Fruit fly (Drosophila melanogaster) whole organism, embryonic: ENCODE results near the gene TTLL4B.
A peak's percentile ranks its signal among the peaks of the same experiment; 100 is the strongest.

Source experiments
- ATbp ChIP-seq: fragments of 200-800 bp; sonication (Bioruptor generic); optimal IDR thresholded peaks from 2 replicates; lab custom pipeline; 2017; ENCODE audit warnings: missing biosample characterization, mild to moderate bottlenecking, missing genetic modification characterization, missing genetic modification reagents
- CG10654 ChIP-seq: fragments of 200-800 bp; sonication (Bioruptor generic); optimal IDR thresholded peaks from 2 replicates; lab custom pipeline; 2016; ENCODE audit warnings: missing biosample characterization, missing genetic modification characterization
- CG11695 ChIP-seq: fragments of 200-800 bp; sonication (Bioruptor generic); IDR thresholded peaks from 3 replicates; pipeline ENCODE4 v1.3.6; 2022; ENCODE audit warnings: missing biosample characterization, missing genetic modification characterization
- CG1233 ChIP-seq: fragments of 200-800 bp; sonication (Bioruptor generic); optimal IDR thresholded peaks from 4 replicates; lab custom pipeline; 2018; ENCODE audit warnings: missing biosample characterization, mild to moderate bottlenecking, missing genetic modification characterization
- CG1602 ChIP-seq: fragments of 200-800 bp; sonication (Bioruptor generic); optimal IDR thresholded peaks from 3 replicates; lab custom pipeline; 2016; ENCODE audit warnings: missing biosample characterization, missing genetic modification characterization
- CG1647 ChIP-seq: fragments of 200-800 bp; sonication (Bioruptor generic); optimal IDR thresholded peaks from 3 replicates; lab custom pipeline; 2016; ENCODE audit warnings: missing biosample characterization, missing genetic modification characterization
- CG16863 ChIP-seq: fragments of 200-800 bp; sonication (Bioruptor generic); optimal IDR thresholded peaks from 3 replicates; lab custom pipeline; 2016; ENCODE audit warnings: missing biosample characterization, missing genetic modification characterization
- CG17385 ChIP-seq: fragments of 200-800 bp; sonication (Bioruptor generic); optimal IDR thresholded peaks from 3 replicates; lab custom pipeline; 2018; ENCODE audit warnings: missing biosample characterization, mild to moderate bottlenecking, missing genetic modification characterization
- CG2678 ChIP-seq: fragments of 200-800 bp; sonication (Bioruptor generic); optimal IDR thresholded peaks from 3 replicates; lab custom pipeline; 2019; ENCODE audit warnings: missing biosample characterization, mild to moderate bottlenecking, missing genetic modification characterization, moderate library complexity
- CG31388 ChIP-seq: fragments of 200-800 bp; sonication (Bioruptor generic); optimal IDR thresholded peaks from 2 replicates; lab custom pipeline; 2016; ENCODE audit warnings: missing biosample characterization, missing genetic modification characterization
- CG3726 ChIP-seq: fragments of 200-800 bp; sonication (Bioruptor generic); IDR thresholded peaks from 3 replicates; pipeline ENCODE4, ENCODE4 v1.3.6; 2022; ENCODE audit warnings: missing biosample characterization, missing genetic modification characterization
- CG4820 ChIP-seq: fragments of 200-800 bp; sonication (Bioruptor generic); optimal IDR thresholded peaks from 3 replicates; lab custom pipeline; 2016; ENCODE audit warnings: missing biosample characterization, missing genetic modification characterization
- CG8281 ChIP-seq: fragments of 200-800 bp; sonication (Bioruptor generic); optimal IDR thresholded peaks from 2 replicates; lab custom pipeline; 2018; ENCODE audit warnings: missing biosample characterization, mild to moderate bottlenecking, missing genetic modification characterization, moderate library complexity
- CG8765 ChIP-seq: fragments of 200-800 bp; sonication (Bioruptor generic); IDR thresholded peaks from 2 replicates; pipeline ENCODE4 v1.3.6; 2022; ENCODE audit warnings: missing biosample characterization, missing genetic modification characterization
- CG9932 ChIP-seq: fragments of 200-800 bp; sonication (Bioruptor generic); IDR thresholded peaks from 2 replicates; pipeline ENCODE4 v1.3.6; 2022; ENCODE audit warnings: missing biosample characterization, missing genetic modification characterization
- CTCF ChIP-seq: fragments of 200-800 bp; sonication (Bioruptor generic); optimal IDR thresholded peaks from 2 replicates; lab custom pipeline; 2017; ENCODE audit warnings: missing biosample characterization, mild to moderate bottlenecking, missing genetic modification characterization, moderate library complexity
- CoRest ChIP-seq: fragments of 200-800 bp; sonication (Bioruptor generic); optimal IDR thresholded peaks from 3 replicates; lab custom pipeline; 2018; ENCODE audit warnings: missing biosample characterization, mild to moderate bottlenecking, missing genetic modification characterization, moderate library complexity
- Dll ChIP-seq: fragments of 200-800 bp; sonication (Bioruptor generic); IDR thresholded peaks from 4 replicates; pipeline ENCODE4 v1.3.6; 2022; ENCODE audit warnings: missing biosample characterization, missing genetic modification characterization; ENCODE audit not compliant: partially characterized antibody
- Ets65A ChIP-seq: fragments of 200-800 bp; sonication (Bioruptor generic); peaks from one replicate; lab custom pipeline; 2016; ENCODE audit warnings: missing biosample characterization, missing genetic modification characterization
- Hr39 ChIP-seq: fragments of >200 bp; optimal IDR thresholded peaks from 2 replicates; lab custom pipeline; 2017
- Lhr ChIP-seq: fragments of 200-800 bp; sonication (Bioruptor generic); optimal IDR thresholded peaks from 3 replicates; lab custom pipeline; 2017; ENCODE audit warnings: mild to moderate bottlenecking, missing biosample characterization, missing genetic modification reagents, missing genetic modification characterization
- NC2β ChIP-seq: fragments of 200-800 bp; sonication (Bioruptor generic); optimal IDR thresholded peaks from 2 replicates; lab custom pipeline; 2016; ENCODE audit warnings: missing biosample characterization, missing genetic modification characterization
- Nf-YB ChIP-seq: fragments of 200-800 bp; sonication (Bioruptor generic); optimal IDR thresholded peaks from 3 replicates; lab custom pipeline; 2019; ENCODE audit warnings: missing biosample characterization, mild to moderate bottlenecking, missing genetic modification characterization, moderate library complexity
- NfI ChIP-seq: fragments of 200-800 bp; sonication (Bioruptor generic); optimal IDR thresholded peaks from 3 replicates; lab custom pipeline; 2018; ENCODE audit warnings: missing biosample characterization, mild to moderate bottlenecking, missing genetic modification characterization, moderate library complexity
- Sox100B ChIP-seq: fragments of 200-800 bp; sonication (Bioruptor generic); optimal IDR thresholded peaks from 3 replicates; lab custom pipeline; 2018; ENCODE audit warnings: missing biosample characterization, mild to moderate bottlenecking, missing genetic modification characterization
- Taf1 ChIP-seq: fragments of 200-800 bp; sonication (Bioruptor generic); IDR thresholded peaks from 2 replicates; pipeline ENCODE4 v1.3.6; 2022; ENCODE audit warnings: missing biosample characterization, missing genetic modification characterization
- bcd ChIP-seq: fragments of 200-800 bp; sonication (Bioruptor generic); optimal IDR thresholded peaks from 2 replicates; lab custom pipeline; 2017; ENCODE audit warnings: missing biosample characterization, mild to moderate bottlenecking, missing genetic modification characterization
- cato ChIP-seq: fragments of 200-800 bp; sonication (Bioruptor generic); optimal IDR thresholded peaks from 2 replicates; lab custom pipeline; 2016; ENCODE audit warnings: missing biosample characterization, missing genetic modification characterization, borderline replicate concordance
- caup ChIP-seq: fragments of 200-800 bp; sonication (Bioruptor generic); optimal IDR thresholded peaks from 3 replicates; lab custom pipeline; 2017; ENCODE audit warnings: missing biosample characterization, mild to moderate bottlenecking, missing genetic modification characterization, moderate library complexity; ENCODE audit not compliant: severe bottlenecking
- cg ChIP-seq: fragments of 200-800 bp; sonication (Bioruptor generic); optimal IDR thresholded peaks from 3 replicates; lab custom pipeline; 2019; ENCODE audit warnings: missing biosample characterization, mild to moderate bottlenecking, missing genetic modification characterization, moderate library complexity
- croc ChIP-seq: fragments of 200-800 bp; sonication (Bioruptor generic); conservative IDR thresholded peaks from 3 replicates; pipeline ENCODE4 v1.3.6; 2022; ENCODE audit warnings: missing biosample characterization, missing genetic modification characterization
- dmrt11E ChIP-seq: fragments of 200-800 bp; sonication (Bioruptor generic); optimal IDR thresholded peaks from 3 replicates; lab custom pipeline; 2018; ENCODE audit warnings: missing biosample characterization, mild to moderate bottlenecking, missing genetic modification characterization, moderate library complexity
- dmrt99B ChIP-seq: fragments of 200-800 bp; sonication (Bioruptor generic); optimal IDR thresholded peaks from 2 replicates; lab custom pipeline; 2018; ENCODE audit warnings: missing biosample characterization, mild to moderate bottlenecking, missing genetic modification characterization, moderate library complexity
- ftz-f1 ChIP-seq: fragments of 200-800 bp; sonication (Bioruptor generic); optimal IDR thresholded peaks from 2 replicates; lab custom pipeline; 2016; ENCODE audit warnings: missing biosample characterization, missing genetic modification characterization
- gcm2 ChIP-seq: fragments of 200-800 bp; sonication (Bioruptor generic); optimal IDR thresholded peaks from 2 replicates; lab custom pipeline; 2016; ENCODE audit warnings: missing biosample characterization, missing genetic modification characterization
- hb ChIP-seq: fragments of 200-800 bp; sonication (Bioruptor generic); IDR thresholded peaks from 3 replicates; pipeline ENCODE4 v1.3.6; 2022; ENCODE audit warnings: missing biosample characterization, missing genetic modification characterization; ENCODE audit not compliant: partially characterized antibody
- hth ChIP-seq: fragments of >200 bp; optimal IDR thresholded peaks from 2 replicates; lab custom pipeline; 2017; ENCODE audit warnings: inconsistent platforms
- ken ChIP-seq: fragments of 200-800 bp; sonication (Bioruptor generic); IDR thresholded peaks from 3 replicates; pipeline ENCODE4 v1.3.6; 2022; ENCODE audit warnings: missing biosample characterization, missing genetic modification characterization
- mirr ChIP-seq: fragments of 200-800 bp; sonication (Bioruptor generic); optimal IDR thresholded peaks from 3 replicates; lab custom pipeline; 2018; ENCODE audit warnings: missing biosample characterization, mild to moderate bottlenecking, missing genetic modification characterization
- nerfin-1 ChIP-seq: fragments of 200-800 bp; sonication (Bioruptor generic); optimal IDR thresholded peaks from 3 replicates; lab custom pipeline; 2019; ENCODE audit warnings: missing biosample characterization, mild to moderate bottlenecking, missing genetic modification characterization, moderate library complexity
- psq ChIP-seq: fragments of 200-800 bp; sonication (Bioruptor generic); optimal IDR thresholded peaks from 2 replicates; lab custom pipeline; 2017; ENCODE audit warnings: missing biosample characterization, missing genetic modification characterization
- repo ChIP-seq: fragments of 200-800 bp; sonication (Bioruptor generic); optimal IDR thresholded peaks from 2 replicates; lab custom pipeline; 2016; ENCODE audit warnings: missing biosample characterization, missing genetic modification characterization
- sc ChIP-seq, 3 experiments: fragments of >200 bp in 2 of 3; fragments of 200-800 bp in 1 of 3; sonication (Bioruptor generic) in 1 of 3; optimal IDR thresholded peaks; 2 replicates in 2 of 3; 3 replicates in 1 of 3; lab custom pipeline; 2017; ENCODE audit warnings: mild to moderate bottlenecking in 1 of 3, missing biosample characterization in 1 of 3, missing genetic modification characterization in 1 of 3, missing genetic modification reagents in 1 of 3
- slbo ChIP-seq: fragments of 200-800 bp; sonication (Bioruptor generic); IDR thresholded peaks from 2 replicates; pipeline ENCODE4 v1.3.6; 2022; ENCODE audit warnings: missing biosample characterization, missing genetic modification characterization
- ssp ChIP-seq: fragments of 200-800 bp; sonication (Bioruptor generic); IDR thresholded peaks from 2 replicates; pipeline ENCODE4 v1.3.6; 2022; ENCODE audit warnings: missing biosample characterization, missing genetic modification characterization
- sug ChIP-seq: fragments of 200-800 bp; optimal IDR thresholded peaks from 2 replicates; lab custom pipeline; 2019; ENCODE audit warnings: missing biosample characterization, mild to moderate bottlenecking, missing genetic modification characterization, moderate library complexity
- tin ChIP-seq: fragments of 200-800 bp; sonication (Bioruptor generic); optimal IDR thresholded peaks from 3 replicates; lab custom pipeline; 2016; ENCODE audit warnings: missing biosample characterization, missing genetic modification characterization
- tio ChIP-seq: fragments of 200-800 bp; sonication (Bioruptor generic); optimal IDR thresholded peaks from 2 replicates; lab custom pipeline; 2017; ENCODE audit warnings: missing biosample characterization, missing genetic modification characterization, inconsistent platforms
- twi ChIP-seq: fragments of 200-800 bp; optimal IDR thresholded peaks from 2 replicates; lab custom pipeline; 2019; ENCODE audit warnings: missing biosample characterization, mild to moderate bottlenecking, missing genetic modification characterization, moderate library complexity
- tx ChIP-seq: fragments of 200-800 bp; sonication (Bioruptor generic); optimal IDR thresholded peaks from 2 replicates; lab custom pipeline; 2016; ENCODE audit warnings: missing biosample characterization, missing genetic modification characterization
- zen2 ChIP-seq: fragments of 200-800 bp; sonication (Bioruptor generic); IDR thresholded peaks from 3 replicates; pipeline ENCODE4 v1.3.6; 2022; ENCODE audit warnings: missing biosample characterization, missing genetic modification characterization; ENCODE audit not compliant: partially characterized antibody

Gene TTLL4B

DNA sequence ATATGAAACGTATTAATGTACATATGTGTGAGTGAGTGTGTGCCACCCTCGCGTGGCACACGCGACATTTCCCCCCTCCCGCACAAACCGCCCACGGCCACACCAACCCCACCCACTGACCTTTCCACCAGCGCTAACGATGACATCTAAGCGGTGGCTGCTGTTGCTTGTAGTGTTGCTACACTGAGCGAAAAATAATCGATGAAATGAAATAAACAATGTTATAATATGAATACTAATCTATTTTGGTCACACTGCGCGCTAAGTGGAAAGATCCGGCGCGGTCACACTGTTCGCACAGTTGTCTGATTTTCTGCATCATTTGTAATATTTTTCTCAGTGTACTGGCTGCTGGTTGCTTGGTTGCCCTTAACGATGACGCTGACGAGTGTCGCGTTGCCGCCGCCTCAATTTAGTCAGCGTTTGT is 30.2 kb upstream of the TTLL4B start (continued):
- TF ChIP-seq CG2678 (tag; lab: Kevin White, UChicago) (peak; percentile 95), CG3726 (peak; percentile 95), CG8281 (tag; lab: Kevin White, UChicago) (peak; percentile 84), hth (lab: Kevin White, UChicago) (no peak), CG9932 (GFP tag; lab: Robert Waterston, UW) (peak; percentile 64), CG10654 (GFP tag; lab: Kevin White, UChicago) (peak; percentile 97), caup (GFP tag; lab: Kevin White, UChicago) (peak; percentile 91), CG1233 (peak; percentile 96), CG1602 (GFP tag; lab: Kevin White, UChicago) (peak; percentile 97), sc (optimal IDR thresholded peaks at IDR 0.05; lab: Kevin White, UChicago) (no peak), sc (GFP tag; optimal IDR thresholded peaks at IDR 0.05; lab: Kevin White, UChicago) (peak; percentile 98), psq (peak; percentile 89), NfI (GFP tag; lab: Kevin White, UChicago) (peak; percentile 91), gcm2 (GFP tag; lab: Kevin White, UChicago) (peak; percentile 95), CG1647 (GFP tag; lab: Kevin White, UChicago) (peak; percentile 95), croc (peak; percentile 98), CG8765 (peak; percentile 96), zen2 (no peak), dmrt99B (tag; lab: Kevin White, UChicago) (peak; percentile 98), slbo (GFP tag; lab: Robert Waterston, UW) (peak; percentile 90), CG17385 (peak; percentile 90), CTCF (GFP tag; lab: Kevin White, UChicago) (peak; percentile 69), ATbp (GFP tag; lab: Kevin White, UChicago) (peak; percentile 98), CoRest (tag; lab: Kevin White, UChicago) (peak; percentile 96), tx (GFP tag; lab: Kevin White, UChicago) (peak; percentile 92), CG11695 (GFP tag; lab: Robert Waterston, UW) (peak; percentile 93), cato (peak; percentile 93), Taf1 (GFP tag; lab: Robert Waterston, UW) (peak; percentile 72; the same call in 1 of the 2 replicates), NC2β (GFP tag; lab: Kevin White, UChicago) (peak; percentile 98), CG31388 (peak; percentile 93), ssp (peak; percentile 90), tio (GFP tag; lab: Kevin White, UChicago) (peak; percentile 95), twi (peak; percentile 95), cg (GFP tag; lab: Kevin White, UChicago) (peak; percentile 62), sug (tag; lab: Kevin White, UChicago) (peak; percentile 76), tin (peak; percentile 99), Sox100B (GFP tag; lab: Kevin White, UChicago) (peak; percentile 94), hb (GFP tag; lab: Robert Waterston, UW) (no peak), CG16863 (GFP tag; lab: Kevin White, UChicago) (peak; percentile 97), Dll (GFP tag; lab: Robert Waterston, UW) (peak; percentile 45; the same call in 1 of the 4 replicates), Hr39 (no peak), repo (GFP tag; lab: Kevin White, UChicago) (peak; percentile 95), CG4820 (GFP tag; lab: Kevin White, UChicago) (peak; percentile 98), Ets65A (GFP tag; lab: Kevin White, UChicago) (peak; percentile 100), Lhr (GFP tag; lab: Kevin White, UChicago) (peak; percentile 97), ftz-f1 (GFP tag; lab: Kevin White, UChicago) (peak; percentile 24), ken (peak; percentile 98), dmrt11E (tag; lab: Kevin White, UChicago) (peak; percentile 99), Nf-YB (peak; percentile 86), bcd (GFP tag; lab: Kevin White, UChicago) (peak; percentile 96), nerfin-1 (tag; lab: Kevin White, UChicago) (peak; percentile 95), mirr (GFP tag; lab: Kevin White, UChicago) (peak; percentile 74)
